Fruit fly (Drosophila melanogaster) whole organism, embryonic: ENCODE measurements around the gene Cpsf5.

Experiments
- Asciz ChIP-seq: fragments of 200-800 bp; sonication (Bioruptor generic); optimal IDR thresholded peaks from 2 replicates; lab custom pipeline; 2017; ENCODE audit warnings: missing biosample characterization, mild to moderate bottlenecking, missing genetic modification characterization, missing genetic modification reagents
- CG13424 ChIP-seq: fragments of 200-800 bp; sonication (Bioruptor generic); optimal IDR thresholded peaks from 2 replicates; lab custom pipeline; 2019; ENCODE audit warnings: missing biosample characterization, mild to moderate bottlenecking, missing genetic modification characterization, moderate library complexity
- CG13775 ChIP-seq: fragments of 200-800 bp; sonication (Bioruptor generic); optimal IDR thresholded peaks from 3 replicates; lab custom pipeline; 2017; ENCODE audit warnings: missing biosample characterization, mild to moderate bottlenecking, missing genetic modification characterization
- CG15696 ChIP-seq: fragments of 200-800 bp; sonication (Bioruptor generic); optimal IDR thresholded peaks from 2 replicates; lab custom pipeline; 2019; ENCODE audit warnings: missing biosample characterization, mild to moderate bottlenecking, missing genetic modification characterization, moderate library complexity
- CG16779 ChIP-seq: fragments of 200-800 bp; sonication (Bioruptor generic); IDR thresholded peaks from 2 replicates; pipeline ENCODE4 v1.3.6; 2022; ENCODE audit warnings: missing biosample characterization, missing genetic modification characterization
- CG17829 ChIP-seq: fragments of 200-800 bp; optimal IDR thresholded peaks from 2 replicates; lab custom pipeline; 2019; ENCODE audit warnings: missing biosample characterization, mild to moderate bottlenecking, missing genetic modification characterization, moderate library complexity
- CG17912 ChIP-seq: fragments of 200-800 bp; sonication (Bioruptor generic); optimal IDR thresholded peaks from 2 replicates; lab custom pipeline; 2018; ENCODE audit warnings: missing biosample characterization, mild to moderate bottlenecking, missing genetic modification characterization
- CG18764 ChIP-seq: fragments of 200-800 bp; sonication (Bioruptor generic); optimal IDR thresholded peaks from 3 replicates; lab custom pipeline; 2016; ENCODE audit warnings: missing biosample characterization, missing genetic modification characterization
- CG31388 ChIP-seq: fragments of 200-800 bp; sonication (Bioruptor generic); optimal IDR thresholded peaks from 2 replicates; lab custom pipeline; 2016; ENCODE audit warnings: missing biosample characterization, missing genetic modification characterization
- CG4854 ChIP-seq: fragments of 200-800 bp; sonication (Bioruptor generic); optimal IDR thresholded peaks from 2 replicates; lab custom pipeline; 2016; ENCODE audit warnings: missing biosample characterization, missing genetic modification characterization, inconsistent platforms
- CG6272 ChIP-seq: fragments of 200-800 bp; sonication (Bioruptor generic); IDR thresholded peaks from 2 replicates; pipeline ENCODE4 v1.3.6; 2022; ENCODE audit warnings: missing biosample characterization, missing genetic modification characterization
- CG7372 ChIP-seq: fragments of 200-800 bp; sonication (Bioruptor generic); IDR thresholded peaks from 2 replicates; pipeline ENCODE4 v1.3.6; 2022; ENCODE audit warnings: missing biosample characterization, missing genetic modification characterization
- CG7745 ChIP-seq: fragments of 200-800 bp; sonication (Bioruptor generic); optimal IDR thresholded peaks from 2 replicates; lab custom pipeline; 2018; ENCODE audit warnings: missing biosample characterization, mild to moderate bottlenecking, missing genetic modification characterization, moderate library complexity
- CG8924 ChIP-seq: fragments of 200-800 bp; optimal IDR thresholded peaks from 3 replicates; lab custom pipeline; 2019; ENCODE audit warnings: missing biosample characterization, mild to moderate bottlenecking, missing genetic modification characterization, moderate library complexity
- CG9797 ChIP-seq: fragments of 200-800 bp; sonication (Bioruptor generic); optimal IDR thresholded peaks from 3 replicates; lab custom pipeline; 2018; ENCODE audit warnings: missing biosample characterization, mild to moderate bottlenecking, missing genetic modification characterization
- CkIIα-i1 ChIP-seq: fragments of 200-800 bp; sonication (Bioruptor generic); IDR thresholded peaks from 2 replicates; pipeline ENCODE4 v1.3.6; 2022; ENCODE audit warnings: missing biosample characterization, missing genetic modification characterization
- CrebB ChIP-seq: fragments of 200-800 bp; sonication (Bioruptor generic); optimal IDR thresholded peaks from 3 replicates; lab custom pipeline; 2018; ENCODE audit warnings: missing biosample characterization, mild to moderate bottlenecking, missing genetic modification characterization
- Dad ChIP-seq: fragments of 200-800 bp; sonication (Bioruptor generic); optimal IDR thresholded peaks from 3 replicates; lab custom pipeline; 2016; ENCODE audit warnings: missing biosample characterization, missing genetic modification characterization
- Dll ChIP-seq: fragments of 200-800 bp; sonication (Bioruptor generic); IDR thresholded peaks from 4 replicates; pipeline ENCODE4 v1.3.6; 2022; ENCODE audit warnings: missing biosample characterization, missing genetic modification characterization; ENCODE audit not compliant: partially characterized antibody
- Doc2 ChIP-seq: fragments of 200-800 bp; sonication (Bioruptor generic); IDR thresholded peaks from 2 replicates; pipeline ENCODE4 v1.3.6; 2022; ENCODE audit warnings: missing biosample characterization, missing genetic modification characterization
- Gug ChIP-seq: fragments of 200-800 bp; sonication (Bioruptor generic); IDR thresholded peaks from 4 replicates; pipeline ENCODE4 v1.3.6; 2022; ENCODE audit warnings: missing biosample characterization, missing genetic modification characterization
- HLH4C ChIP-seq: fragments of 200-800 bp; sonication (Bioruptor generic); IDR thresholded peaks from 3 replicates; pipeline ENCODE4 v1.3.6; 2022; ENCODE audit warnings: missing biosample characterization, missing genetic modification characterization; ENCODE audit not compliant: partially characterized antibody
- Rx ChIP-seq: fragments of 200-800 bp; sonication (Bioruptor generic); IDR thresholded peaks from 2 replicates; pipeline ENCODE4 v1.3.6; 2022; ENCODE audit warnings: missing biosample characterization, missing genetic modification characterization
- Six4 ChIP-seq: fragments of 200-800 bp; sonication (Bioruptor generic); optimal IDR thresholded peaks from 2 replicates; lab custom pipeline; 2016; ENCODE audit warnings: missing biosample characterization, missing genetic modification characterization
- ab ChIP-seq: fragments of 200-800 bp; sonication (Bioruptor generic); optimal IDR thresholded peaks from 2 replicates; lab custom pipeline; 2016; ENCODE audit warnings: missing biosample characterization, missing genetic modification characterization
- cato ChIP-seq: fragments of 200-800 bp; sonication (Bioruptor generic); optimal IDR thresholded peaks from 2 replicates; lab custom pipeline; 2016; ENCODE audit warnings: missing biosample characterization, missing genetic modification characterization, borderline replicate concordance
- chinmo ChIP-seq: fragments of 200-800 bp; sonication (Bioruptor generic); IDR thresholded peaks from 4 replicates; pipeline ENCODE4 v1.3.6; 2022; ENCODE audit warnings: missing biosample characterization, missing genetic modification characterization; ENCODE audit not compliant: partially characterized antibody
- chn ChIP-seq: fragments of 200-800 bp; sonication (Bioruptor generic); optimal IDR thresholded peaks from 2 replicates; lab custom pipeline; 2016; ENCODE audit warnings: missing biosample characterization, missing genetic modification characterization
- crc ChIP-seq: fragments of 200-800 bp; sonication (Bioruptor generic); optimal IDR thresholded peaks from 2 replicates; lab custom pipeline; 2016; ENCODE audit warnings: missing biosample characterization, missing genetic modification characterization
- dm ChIP-seq: fragments of 200-800 bp; sonication (Bioruptor generic); optimal IDR thresholded peaks from 3 replicates; lab custom pipeline; 2016; ENCODE audit warnings: missing biosample characterization, missing genetic modification characterization
- esg ChIP-seq: fragments of 200-800 bp; sonication (Bioruptor generic); conservative IDR thresholded peaks from 2 replicates; pipeline ENCODE4 v1.3.6; 2022; ENCODE audit warnings: missing biosample characterization, missing genetic modification characterization
- fd96Cb ChIP-seq: fragments of 200-800 bp; sonication (Bioruptor generic); optimal IDR thresholded peaks from 2 replicates; lab custom pipeline; 2018; ENCODE audit warnings: missing biosample characterization, mild to moderate bottlenecking, missing genetic modification characterization, moderate library complexity
- fru ChIP-seq: fragments of >200 bp; optimal IDR thresholded peaks from 2 replicates; lab custom pipeline; 2017
- hth ChIP-seq: fragments of >200 bp; optimal IDR thresholded peaks from 2 replicates; lab custom pipeline; 2017; ENCODE audit warnings: inconsistent platforms
- kay ChIP-seq: fragments of 200-800 bp; sonication (Bioruptor generic); optimal IDR thresholded peaks from 2 replicates; lab custom pipeline; 2016; ENCODE audit warnings: missing biosample characterization, missing genetic modification characterization
- lab ChIP-seq: fragments of 200-800 bp; sonication (Bioruptor generic); optimal IDR thresholded peaks from 3 replicates; lab custom pipeline; 2017; ENCODE audit warnings: missing biosample characterization, missing genetic modification characterization, mild to moderate bottlenecking, moderate library complexity, missing genetic modification reagents
- lilli ChIP-seq: fragments of 200-800 bp; sonication (Bioruptor generic); optimal IDR thresholded peaks from 3 replicates; lab custom pipeline; 2016; ENCODE audit warnings: missing biosample characterization, missing genetic modification characterization
- p53 ChIP-seq: fragments of 200-800 bp; sonication (Bioruptor generic); optimal IDR thresholded peaks from 2 replicates; lab custom pipeline; 2016; ENCODE audit warnings: missing biosample characterization, missing genetic modification characterization
- run ChIP-seq: fragments of 200-800 bp; sonication (Bioruptor generic); optimal IDR thresholded peaks from 3 replicates; lab custom pipeline; 2018; ENCODE audit warnings: missing biosample characterization, mild to moderate bottlenecking, missing genetic modification characterization
- sd ChIP-seq: fragments of 200-800 bp; sonication (Bioruptor generic); optimal IDR thresholded peaks from 3 replicates; lab custom pipeline; 2018; ENCODE audit warnings: missing biosample characterization, mild to moderate bottlenecking, missing genetic modification characterization, moderate library complexity
- sisA ChIP-seq: fragments of 200-800 bp; sonication (Bioruptor generic); IDR thresholded peaks from 2 replicates; pipeline ENCODE4 v1.3.6; 2022; ENCODE audit warnings: missing biosample characterization, missing genetic modification characterization
- sqz ChIP-seq: fragments of 200-800 bp; sonication (Bioruptor generic); optimal IDR thresholded peaks from 3 replicates; lab custom pipeline; 2018; ENCODE audit warnings: missing biosample characterization, mild to moderate bottlenecking, missing genetic modification characterization
- tap ChIP-seq: fragments of 200-800 bp; optimal IDR thresholded peaks from 3 replicates; lab custom pipeline; 2019; ENCODE audit warnings: missing biosample characterization, mild to moderate bottlenecking, missing genetic modification characterization, moderate library complexity
- tna ChIP-seq: fragments of 200-800 bp; sonication (Bioruptor generic); IDR thresholded peaks from 2 replicates; pipeline ENCODE4 v1.3.6; 2022; ENCODE audit warnings: missing biosample characterization, missing genetic modification characterization; ENCODE audit not compliant: partially characterized antibody
- trh ChIP-seq: fragments of 200-800 bp; sonication (Bioruptor generic); optimal IDR thresholded peaks from 2 replicates; lab custom pipeline; 2016; ENCODE audit warnings: missing biosample characterization, missing genetic modification characterization
- tup ChIP-seq: fragments of 200-800 bp; sonication (Bioruptor generic); optimal IDR thresholded peaks from 2 replicates; lab custom pipeline; 2016; ENCODE audit warnings: missing biosample characterization, mild to moderate bottlenecking, missing genetic modification characterization, moderate library complexity
- wek ChIP-seq: fragments of 200-800 bp; sonication (Bioruptor generic); optimal IDR thresholded peaks from 3 replicates; lab custom pipeline; 2018; ENCODE audit warnings: missing biosample characterization, mild to moderate bottlenecking, missing genetic modification characterization, moderate library complexity
- zen2 ChIP-seq: fragments of 200-800 bp; sonication (Bioruptor generic); IDR thresholded peaks from 3 replicates; pipeline ENCODE4 v1.3.6; 2022; ENCODE audit warnings: missing biosample characterization, missing genetic modification characterization; ENCODE audit not compliant: partially characterized antibody
- zfh1 ChIP-seq: fragments of 200-800 bp; sonication (Bioruptor generic); IDR thresholded peaks from 3 replicates; pipeline ENCODE4 v1.3.6; 2022; ENCODE audit warnings: missing biosample characterization, missing genetic modification characterization

Gene Cpsf5

dm6 chr3L:9460775-9461491, 50.1 kb downstream of the Cpsf5 start, which contains the start of the genes CG3434 and CG44838 (continued):
- peak; percentile 76; the same call in 1 of the 2 replicates for TF ChIP-seq CG6272 (GFP tag; lab: Robert Waterston, UW)
- peak; percentile 53; the same call in 1 of the 2 replicates for TF ChIP-seq Rx (GFP tag; lab: Robert Waterston, UW)
- no peak for TF ChIP-seq zen2 (GFP tag; lab: Robert Waterston, UW)
- TF ChIP-seq dm (GFP tag; lab: Kevin White, UChicago), result peak; percentile 75
- peak; percentile 38 for TF ChIP-seq tup
- peak; percentile 75 for TF ChIP-seq sisA (GFP tag; lab: Robert Waterston, UW)
- TF ChIP-seq tna, result no peak
- TF ChIP-seq CG4854 (GFP tag; lab: Kevin White, UChicago), result peak; percentile 48
- TF ChIP-seq CG13424, result peak; percentile 87
- no peak for TF ChIP-seq fru (lab: Kevin White, UChicago)
- peak; percentile 57; the same call in 1 of the 2 replicates for TF ChIP-seq CG7372
- no peak for TF ChIP-seq wek
- peak; percentile 65 for TF ChIP-seq sqz (GFP tag; lab: Kevin White, UChicago)
- TF ChIP-seq Asciz (GFP tag; lab: Kevin White, UChicago), result peak; percentile 58
- peak; percentile 77; the same call in 1 of the 4 replicates for TF ChIP-seq chinmo (GFP tag; lab: Robert Waterston, UW)
- TF ChIP-seq kay (GFP tag; lab: Kevin White, UChicago), result peak; percentile 61
- TF ChIP-seq Gug (GFP tag; lab: Robert Waterston, UW), result peak; percentile 55
- no peak for TF ChIP-seq CG16779 (GFP tag; lab: Robert Waterston, UW)
- TF ChIP-seq Six4 (GFP tag; lab: Kevin White, UChicago), result peak; percentile 80
- peak; percentile 65 for TF ChIP-seq esg
- TF ChIP-seq crc (GFP tag; lab: Kevin White, UChicago), result peak; percentile 39
- no peak for TF ChIP-seq hth (lab: Kevin White, UChicago)
- TF ChIP-seq HLH4C (GFP tag; lab: Robert Waterston, UW), result peak; percentile 44; the same call in 1 of the 3 replicates
- TF ChIP-seq lab (GFP tag; lab: Kevin White, UChicago), result peak; percentile 85
- TF ChIP-seq lilli (GFP tag; lab: Kevin White, UChicago), result peak; percentile 90
- TF ChIP-seq trh (GFP tag; lab: Kevin White, UChicago), result peak; percentile 15
- TF ChIP-seq CG15696 (tag; lab: Kevin White, UChicago), result peak; percentile 84
- no peak for TF ChIP-seq CkIIα-i1
- peak; percentile 89 for TF ChIP-seq CG13775 (GFP tag; lab: Kevin White, UChicago)
- TF ChIP-seq CG8924 (tag; lab: Kevin White, UChicago), result peak; percentile 89
- peak; percentile 70 for TF ChIP-seq run
- TF ChIP-seq tap (tag; lab: Kevin White, UChicago), result peak; percentile 36
- peak; percentile 77 for TF ChIP-seq ab (GFP tag; lab: Kevin White, UChicago)
- peak; percentile 49 for TF ChIP-seq sd (tag; lab: Kevin White, UChicago)
- peak; percentile 64 for TF ChIP-seq fd96Cb (tag; lab: Kevin White, UChicago)
- TF ChIP-seq zfh1 (GFP tag; lab: Robert Waterston, UW), result peak; percentile 68; the same call in 2 of the 3 replicates
- TF ChIP-seq CG18764 (GFP tag; lab: Kevin White, UChicago), result peak; percentile 74
- peak; percentile 77 for TF ChIP-seq cato
- peak; percentile 21; the same call in 1 of the 4 replicates for TF ChIP-seq Dll (GFP tag; lab: Robert Waterston, UW)
- peak; percentile 71 for TF ChIP-seq Dad
- TF ChIP-seq p53 (GFP tag; lab: Kevin White, UChicago), result peak; percentile 39
- peak; percentile 97 for TF ChIP-seq CG7745 (tag; lab: Kevin White, UChicago)
- peak; percentile 25 for TF ChIP-seq CG9797 (GFP tag; lab: Kevin White, UChicago)
- peak; percentile 3 for TF ChIP-seq CG17912 (GFP tag; lab: Kevin White, UChicago)
- no peak for TF ChIP-seq Doc2 (GFP tag; lab: Robert Waterston, UW)
- TF ChIP-seq chn, result peak; percentile 78
- peak; percentile 32 for TF ChIP-seq CG31388 (GFP tag; lab: Kevin White, UChicago)
- peak; percentile 83 for TF ChIP-seq CG17829 (tag; lab: Kevin White, UChicago)
- TF ChIP-seq CrebB, result peak; percentile 38
